Worm (Caenorhabditis elegans): ENCODE results near the gene sre-47.
"Not testable (repeated sequence)": the region's sequence is repeated elsewhere in the genome, so short reads cannot be mapped to it uniquely, and the experiment has no call there.

The sre-47 gene

ce11 chrII:13984551-13984950 is at the start of gene sre-47:
Gene sre-47 (minus strand): TSS chrII:13984651.
- TF ChIP-seq mep-1 (tag; optimal IDR thresholded peaks at IDR 0.05) (no peak), unc-86 (tag; optimal IDR thresholded peaks at IDR 0.05) (no peak), lin-13 (GFP tag; optimal IDR thresholded peaks at IDR 0.05) (no peak), fos-1 (tag; optimal IDR thresholded peaks at IDR 0.05) (no peak), efl-1 (optimal IDR thresholded peaks at IDR 0.05) (no peak), efl-1 (GFP tag; optimal IDR thresholded peaks at IDR 0.05 in 1 of 2) (peak in 1 of 2 experiments; percentile 76), tbx-2 (tag; optimal IDR thresholded peaks at IDR 0.05) (no peak), C34B4.2 (tag; optimal IDR thresholded peaks at IDR 0.05) (no peak), elt-2 (tag; optimal IDR thresholded peaks at IDR 0.05) (no peak)

DNA sequence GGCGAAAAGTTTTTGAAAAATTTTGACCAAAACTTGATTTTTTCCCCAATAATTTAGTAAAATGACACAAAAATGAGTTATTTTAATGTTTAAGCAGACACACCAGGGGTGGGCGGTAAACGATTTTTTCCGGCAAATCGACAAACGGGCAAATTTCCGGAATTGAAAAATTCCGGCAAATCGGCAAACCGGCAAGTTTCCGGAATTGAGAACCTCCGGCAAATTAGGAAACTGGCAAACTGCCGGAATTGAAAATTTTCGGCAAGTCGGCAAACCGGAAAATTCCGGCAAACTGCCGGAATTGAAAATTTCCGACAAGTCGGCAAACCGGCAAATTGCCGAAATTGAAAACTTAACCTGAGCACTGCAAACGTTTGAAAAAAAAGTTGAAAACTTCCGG is 48.3 kb upstream of the sre-47 start:
- TF ChIP-seq nhr-71 (tag; optimal IDR thresholded peaks at IDR 0.05) (peak; percentile 3), ceh-88 (GFP tag; IDR thresholded peaks at IDR 0.05) (no peak)

- not testable (repeated sequence) for TF ChIP-seq egl-13 (tag; optimal IDR thresholded peaks at IDR 0.05); lin-13 (GFP tag; optimal IDR thresholded peaks at IDR 0.05); irx-1 (tag; optimal IDR thresholded peaks at IDR 0.05)
Observed at ce11 chrII:14021230-14021629, 36.8 kb upstream of the sre-47 start, which contains the start of gene F01D5.10. Gene F01D5.10 (minus strand): TSS chrII:14021330.

- peak; percentile 43 for TF ChIP-seq ceh-8 (GFP tag; optimal IDR thresholded peaks at IDR 0.05)
Observed at ce11 chrII:14019625-14020024, 35.2 kb upstream of the sre-47 start.

ce11 chrII:14018887-14019286 is 34.4 kb upstream of the sre-47 start:
- TF ChIP-seq nhr-11 (tag; optimal IDR thresholded peaks at IDR 0.05) = no peak
- no peak for TF ChIP-seq aha-1 (tag; optimal IDR thresholded peaks at IDR 0.05)
- no peak for TF ChIP-seq egl-27 (tag; optimal IDR thresholded peaks at IDR 0.05)

DNA sequence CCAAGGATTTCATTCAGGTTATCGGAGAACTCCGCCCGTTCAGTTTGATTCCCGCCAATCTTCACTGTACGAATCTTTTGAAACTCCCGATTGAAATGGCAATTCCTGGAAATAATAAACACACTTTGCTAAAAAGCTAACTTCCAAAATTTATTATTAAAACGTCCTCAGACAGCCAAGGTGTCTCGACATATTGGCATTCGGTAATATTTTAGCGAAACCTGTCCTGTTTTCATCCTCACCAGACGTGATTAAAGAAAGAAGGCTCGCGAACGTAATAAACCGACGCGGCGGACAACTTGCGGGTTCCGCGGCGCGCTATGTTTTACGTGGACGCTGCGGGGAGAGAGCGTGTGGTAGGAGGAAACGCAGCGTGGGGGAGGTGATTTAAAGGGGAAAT is 33.7 kb upstream of the sre-47 start:
- no peak for TF ChIP-seq C16A3.4 (tag; optimal IDR thresholded peaks at IDR 0.05)
- TF ChIP-seq ceh-90 (tag; optimal IDR thresholded peaks at IDR 0.05) = no peak
- peak in 1 of 2 experiments; percentile 65 for TF ChIP-seq ztf-11 (tag; optimal IDR thresholded peaks at IDR 0.05)
- TF ChIP-seq nhr-84 (tag; optimal IDR thresholded peaks at IDR 0.05) = no peak
- peak in 1 of 2 experiments; percentile 49 for TF ChIP-seq mdl-1 (tag; optimal IDR thresholded peaks at IDR 0.05)
- TF ChIP-seq egl-13 (tag; optimal IDR thresholded peaks at IDR 0.05) = peak; percentile 65
- TF ChIP-seq lir-3 (tag; optimal IDR thresholded peaks at IDR 0.05; ENCODE audit: poor library complexity) = peak; percentile 34
- peak; percentile 23 for TF ChIP-seq unc-130 (tag; optimal IDR thresholded peaks at IDR 0.05)
- peak; percentile 61 for TF ChIP-seq ceh-88 (GFP tag; IDR thresholded peaks at IDR 0.05)
- peak; percentile 30 for TF ChIP-seq hlh-4 (tag; optimal IDR thresholded peaks at IDR 0.05)
- TF ChIP-seq ceh-63 (GFP tag; optimal IDR thresholded peaks at IDR 0.05) = no peak
- TF ChIP-seq ceh-82 (tag; optimal IDR thresholded peaks at IDR 0.05) = peak; percentile 22 to 58 (median 33)
- peak; percentile 81 for TF ChIP-seq lin-39 (tag; optimal IDR thresholded peaks at IDR 0.05)
- peak; percentile 30 for TF ChIP-seq lin-13 (GFP tag; optimal IDR thresholded peaks at IDR 0.05)
- TF ChIP-seq blmp-1 (tag; optimal IDR thresholded peaks at IDR 0.05) = no peak
- TF ChIP-seq ztf-4 (tag; optimal IDR thresholded peaks at IDR 0.05) = peak; percentile 53
- TF ChIP-seq nhr-71 (tag; optimal IDR thresholded peaks at IDR 0.05) = peak; percentile 94
- TF ChIP-seq nhr-47 (tag; optimal IDR thresholded peaks at IDR 0.05) = peak; percentile 93
- peak; percentile 49 for TF ChIP-seq nhr-11 (tag; optimal IDR thresholded peaks at IDR 0.05)
- 0 out of 2 replicates have a peak, but pooled peaks have one; percentile 55 for TF ChIP-seq mab-9 (GFP tag; IDR thresholded peaks at IDR 0.05)
- no peak for TF ChIP-seq aha-1 (tag; optimal IDR thresholded peaks at IDR 0.05)
- TF ChIP-seq sptf-1 (tag; optimal IDR thresholded peaks at IDR 0.05) = no peak
- no peak for TF ChIP-seq unc-98 (GFP tag; IDR thresholded peaks at IDR 0.05)
- TF ChIP-seq unc-30 (tag; optimal IDR thresholded peaks at IDR 0.05) = no peak
- TF ChIP-seq dsc-1 (tag; optimal IDR thresholded peaks at IDR 0.05) = peak; percentile 84
- no peak for TF ChIP-seq ces-1 (GFP tag; optimal IDR thresholded peaks at IDR 0.05)
- TF ChIP-seq fos-1 (tag; optimal IDR thresholded peaks at IDR 0.05) = peak; percentile 44
- TF ChIP-seq mef-2 (tag; optimal IDR thresholded peaks at IDR 0.05) = no peak
- peak; percentile 91 for TF ChIP-seq snu-23 (GFP tag; optimal IDR thresholded peaks at IDR 0.05)
- peak; percentile 86 for TF ChIP-seq nhr-77 (tag; optimal IDR thresholded peaks at IDR 0.05)
- TF ChIP-seq nhr-76 (tag; optimal IDR thresholded peaks at IDR 0.05) = peak; percentile 48
- TF ChIP-seq nhr-20 (tag; optimal IDR thresholded peaks at IDR 0.05) = peak; percentile 91
- TF ChIP-seq F16B12.6 (tag; optimal IDR thresholded peaks at IDR 0.05) = peak; percentile 3

Data from whole organism, L1 larva.